Fruit fly (Drosophila melanogaster) whole organism, adult: ENCODE measurements around the gene Pvf2.

ENCODE experiments used
- CG11617 ChIP-seq: fragments of 200-800 bp; sonication (Bioruptor generic); optimal IDR thresholded peaks from 2 replicates; lab custom pipeline; 2017; ENCODE audit warnings: mild to moderate bottlenecking, missing biosample characterization, missing genetic modification reagents, missing genetic modification characterization
- CG12768 ChIP-seq: fragments of 200-800 bp; sonication (Bioruptor generic); optimal IDR thresholded peaks from 2 replicates; lab custom pipeline; 2017; ENCODE audit warnings: missing biosample characterization, missing genetic modification characterization, mild to moderate bottlenecking, moderate library complexity, missing genetic modification reagents
- CG14711 ChIP-seq: fragments of 200-800 bp; sonication (Bioruptor generic); optimal IDR thresholded peaks from 2 replicates; lab custom pipeline; 2018; ENCODE audit warnings: missing biosample characterization, mild to moderate bottlenecking, missing genetic modification characterization, moderate library complexity
- CG1620 ChIP-seq: fragments of 200-800 bp; sonication (Bioruptor generic); optimal IDR thresholded peaks from 2 replicates; lab custom pipeline; 2016; ENCODE audit warnings: missing biosample characterization, missing genetic modification characterization
- CG33017 ChIP-seq: fragments of 200-800 bp; sonication (Bioruptor generic); optimal IDR thresholded peaks from 2 replicates; lab custom pipeline; 2018; ENCODE audit warnings: missing biosample characterization, mild to moderate bottlenecking, missing genetic modification characterization, moderate library complexity
- CG5204 ChIP-seq: fragments of 200-800 bp; sonication (Bioruptor generic); optimal IDR thresholded peaks from 2 replicates; lab custom pipeline; 2016; ENCODE audit warnings: missing biosample characterization, missing genetic modification characterization
- CG7045 ChIP-seq: fragments of 200-800 bp; sonication (Bioruptor generic); optimal IDR thresholded peaks from 2 replicates; lab custom pipeline; 2017; ENCODE audit warnings: missing biosample characterization, mild to moderate bottlenecking, missing genetic modification characterization
- CG7101 ChIP-seq: fragments of 200-800 bp; sonication (Bioruptor generic); optimal IDR thresholded peaks from 2 replicates; lab custom pipeline; 2018; ENCODE audit warnings: missing biosample characterization, mild to moderate bottlenecking, missing genetic modification characterization, moderate library complexity
- Clk ChIP-seq: fragments of 200-800 bp; sonication (Bioruptor generic); optimal IDR thresholded peaks from 2 replicates; lab custom pipeline; 2017; ENCODE audit warnings: missing biosample characterization, missing genetic modification characterization
- Crg-1 ChIP-seq: fragments of 200-800 bp; sonication (Bioruptor generic); optimal IDR thresholded peaks from 2 replicates; lab custom pipeline; 2016; ENCODE audit warnings: missing biosample characterization, missing genetic modification characterization
- Hr96 ChIP-seq: fragments of 200-800 bp; sonication (Bioruptor generic); optimal IDR thresholded peaks from 2 replicates; lab custom pipeline; 2016; ENCODE audit warnings: missing biosample characterization, missing genetic modification characterization
- Mnt ChIP-seq: fragments of 200-800 bp; sonication (Bioruptor generic); optimal IDR thresholded peaks from 2 replicates; lab custom pipeline; 2016; ENCODE audit warnings: missing biosample characterization, mild to moderate bottlenecking, missing genetic modification characterization
- bab1 ChIP-seq: fragments of 200-800 bp; sonication (Bioruptor generic); optimal IDR thresholded peaks from 3 replicates; lab custom pipeline; 2019; ENCODE audit warnings: missing biosample characterization, mild to moderate bottlenecking, missing genetic modification characterization, moderate library complexity
- cic ChIP-seq: fragments of 200-800 bp; sonication (Bioruptor generic); optimal IDR thresholded peaks from 2 replicates; lab custom pipeline; 2017; ENCODE audit warnings: missing biosample characterization, mild to moderate bottlenecking, missing genetic modification characterization, moderate library complexity
- cnc ChIP-seq, 2 experiments: fragments of >200 bp; optimal IDR thresholded peaks; 2 replicates each; lab custom pipeline; 2017
- kay ChIP-seq: fragments of 200-800 bp; sonication (Bioruptor generic); peaks from one replicate; lab custom pipeline; 2016; ENCODE audit warnings: missing biosample characterization, missing genetic modification characterization, borderline replicate concordance
- ovo ChIP-seq: fragments of 200-800 bp; sonication (Bioruptor generic); optimal IDR thresholded peaks from 2 replicates; lab custom pipeline; 2016; ENCODE audit warnings: missing biosample characterization, missing genetic modification characterization
- pad ChIP-seq: fragments of 200-800 bp; sonication (Bioruptor generic); optimal IDR thresholded peaks from 3 replicates; lab custom pipeline; 2017; ENCODE audit warnings: missing biosample characterization, missing genetic modification characterization, mild to moderate bottlenecking, moderate library complexity, missing genetic modification reagents
- tj ChIP-seq: fragments of 200-800 bp; sonication (Bioruptor generic); optimal IDR thresholded peaks from 3 replicates; lab custom pipeline; 2017; ENCODE audit warnings: missing biosample characterization, mild to moderate bottlenecking, missing genetic modification characterization, moderate library complexity
- toe ChIP-seq: fragments of 200-800 bp; sonication (Bioruptor generic); optimal IDR thresholded peaks from 2 replicates; lab custom pipeline; 2016; ENCODE audit warnings: missing biosample characterization, missing genetic modification characterization

The Pvf2 gene

DNA sequence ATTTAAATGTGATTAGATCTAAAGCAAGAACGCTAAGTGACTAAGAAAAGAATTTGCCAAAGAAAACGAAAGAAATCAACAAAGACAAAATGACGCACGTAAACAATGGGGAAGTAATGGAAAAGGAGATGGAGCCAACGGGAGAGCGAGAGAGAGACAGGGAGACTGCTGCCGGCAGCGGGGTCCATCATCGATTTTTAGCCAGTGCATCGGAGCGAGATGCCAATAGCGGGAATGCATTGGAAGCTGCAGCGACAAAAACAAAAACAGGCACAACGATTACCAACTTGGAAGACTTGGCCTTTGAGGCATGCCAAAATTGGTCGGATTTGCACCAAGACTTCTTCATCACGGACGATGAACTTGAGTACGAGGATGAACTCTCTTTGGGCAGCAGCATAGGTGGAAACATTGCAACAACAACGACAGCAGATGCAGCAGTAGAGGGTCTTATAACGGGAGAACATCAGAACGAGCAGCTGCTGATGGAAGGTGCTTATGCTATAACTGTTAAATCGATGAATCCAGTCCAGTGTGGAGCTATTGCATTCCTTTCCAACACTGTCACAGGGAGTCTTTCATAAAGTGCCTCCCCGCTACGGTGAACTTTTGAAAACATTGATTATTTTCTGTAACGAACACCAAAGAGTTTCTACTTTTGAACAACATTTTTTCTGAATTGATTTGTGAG lies 33.8 kb downstream of the Pvf2 start:
- no peak for TF ChIP-seq CG5204
- no peak for TF ChIP-seq cnc (optimal IDR thresholded peaks at IDR 0.05; lab: Kevin White, UChicago)
- TF ChIP-seq Crg-1 (GFP tag; lab: Kevin White, UChicago): no peak
- peak; percentile 63 for TF ChIP-seq pad (GFP tag; lab: Kevin White, UChicago)
- TF ChIP-seq CG7045: no peak
- TF ChIP-seq ovo (GFP tag; lab: Kevin White, UChicago): peak; percentile 72
- no peak for TF ChIP-seq cic

DNA sequence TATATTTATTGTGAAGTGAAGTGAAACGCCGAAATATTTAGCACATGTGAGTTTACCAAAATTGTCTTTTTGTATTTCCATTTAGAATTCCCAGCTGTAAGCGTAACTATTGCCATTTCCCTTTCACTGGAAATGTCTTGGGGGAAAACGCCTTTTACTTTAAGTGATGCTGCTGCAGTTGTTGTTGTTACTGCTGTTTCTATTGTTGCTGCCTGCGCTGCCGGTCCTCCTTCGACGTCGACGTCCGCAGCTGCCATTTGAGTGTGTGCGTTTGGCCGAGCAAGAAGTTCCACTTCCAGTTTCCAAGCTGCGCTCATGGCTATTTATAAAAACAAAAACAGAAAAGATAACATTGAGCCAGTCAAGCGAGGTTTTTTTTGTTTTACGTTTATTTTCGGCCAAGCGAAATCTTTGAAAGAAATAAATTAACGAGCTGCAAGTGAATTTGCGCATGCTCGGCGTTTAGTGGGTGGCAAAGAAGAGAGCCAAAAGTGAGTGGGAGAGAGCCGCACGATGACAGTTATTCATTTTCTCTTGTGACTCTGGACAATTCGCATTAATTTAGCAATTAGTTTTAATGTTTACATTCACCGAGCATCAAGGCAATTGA lies 34.6 kb downstream of the Pvf2 start:
- no peak for TF ChIP-seq CG33017 (tag; lab: Kevin White, UChicago)
- TF ChIP-seq ovo (GFP tag; lab: Kevin White, UChicago): no peak
- no peak for TF ChIP-seq tj (GFP tag; lab: Kevin White, UChicago)
- no peak for TF ChIP-seq CG7045
- no peak for TF ChIP-seq cic
- no peak for TF ChIP-seq Hr96 (GFP tag; lab: Kevin White, UChicago)
- no peak for TF ChIP-seq CG14711
- no peak for TF ChIP-seq CG11617 (GFP tag; lab: Kevin White, UChicago)
- TF ChIP-seq cnc (optimal IDR thresholded peaks at IDR 0.05; lab: Kevin White, UChicago): no peak
- TF ChIP-seq kay (GFP tag; lab: Kevin White, UChicago): no peak
- no peak for TF ChIP-seq Clk (GFP tag; lab: Kevin White, UChicago)
- no peak for TF ChIP-seq pad (GFP tag; lab: Kevin White, UChicago)
- TF ChIP-seq CG7101 (tag; lab: Kevin White, UChicago): no peak
- TF ChIP-seq CG12768 (GFP tag; lab: Kevin White, UChicago): no peak
- no peak for TF ChIP-seq CG1620
- TF ChIP-seq bab1: no peak
- no peak for TF ChIP-seq Crg-1 (GFP tag; lab: Kevin White, UChicago)

DNA sequence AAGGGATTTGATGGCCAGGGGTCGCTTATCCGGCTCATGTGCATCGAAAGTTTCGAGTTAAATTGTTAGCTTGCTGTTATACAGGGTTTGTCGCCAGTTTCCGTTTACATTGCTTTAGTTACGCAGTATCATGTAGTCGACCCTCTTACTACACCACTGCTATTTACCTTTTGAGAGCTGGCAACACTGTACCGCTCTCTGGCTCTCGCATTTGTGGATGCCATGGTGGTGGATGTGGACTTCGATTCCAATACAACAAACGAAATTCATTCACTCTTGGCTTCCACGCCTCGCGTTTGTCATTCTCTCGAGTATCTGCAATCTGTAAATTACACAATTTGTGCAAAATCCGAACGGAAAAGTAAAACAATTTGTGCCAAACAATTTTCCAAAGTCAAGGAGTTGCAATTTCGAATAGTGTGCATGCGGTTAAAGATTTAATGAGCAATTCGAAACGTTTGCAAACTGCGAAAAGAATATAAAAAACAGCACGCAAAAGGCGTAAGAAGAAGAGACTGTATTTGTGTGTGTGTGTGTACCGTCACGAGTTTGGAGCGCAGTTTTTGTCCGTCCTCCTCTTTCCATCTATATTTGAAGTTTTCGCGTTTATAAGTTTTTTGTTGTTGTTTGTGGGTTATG lies 35.3 kb downstream of the Pvf2 start:
- TF ChIP-seq Crg-1 (GFP tag; lab: Kevin White, UChicago): no peak
- peak; percentile 97 for TF ChIP-seq cic
- TF ChIP-seq kay (GFP tag; lab: Kevin White, UChicago): peak; percentile 85
- peak; percentile 55 for TF ChIP-seq bab1
- TF ChIP-seq CG1620: no peak
- TF ChIP-seq Hr96 (GFP tag; lab: Kevin White, UChicago): peak; percentile 59
- peak; percentile 73 for TF ChIP-seq Mnt (GFP tag; lab: Kevin White, UChicago)
- peak; percentile 10 for TF ChIP-seq CG7045
- no peak for TF ChIP-seq cnc (optimal IDR thresholded peaks at IDR 0.05; lab: Kevin White, UChicago)
- TF ChIP-seq CG14711: peak; percentile 43
- TF ChIP-seq CG12768 (GFP tag; lab: Kevin White, UChicago): peak; percentile 81
- TF ChIP-seq ovo (GFP tag; lab: Kevin White, UChicago): peak; percentile 21
- TF ChIP-seq CG5204: no peak
- TF ChIP-seq CG11617 (GFP tag; lab: Kevin White, UChicago): peak; percentile 46
- peak; percentile 55 for TF ChIP-seq toe (GFP tag; lab: Kevin White, UChicago)
- TF ChIP-seq CG33017 (tag; lab: Kevin White, UChicago): peak; percentile 58
- peak; percentile 9 for TF ChIP-seq pad (GFP tag; lab: Kevin White, UChicago)
- peak; percentile 55 for TF ChIP-seq tj (GFP tag; lab: Kevin White, UChicago)
- peak; percentile 45 for TF ChIP-seq CG7101 (tag; lab: Kevin White, UChicago)
- TF ChIP-seq Clk (GFP tag; lab: Kevin White, UChicago): no peak

DNA sequence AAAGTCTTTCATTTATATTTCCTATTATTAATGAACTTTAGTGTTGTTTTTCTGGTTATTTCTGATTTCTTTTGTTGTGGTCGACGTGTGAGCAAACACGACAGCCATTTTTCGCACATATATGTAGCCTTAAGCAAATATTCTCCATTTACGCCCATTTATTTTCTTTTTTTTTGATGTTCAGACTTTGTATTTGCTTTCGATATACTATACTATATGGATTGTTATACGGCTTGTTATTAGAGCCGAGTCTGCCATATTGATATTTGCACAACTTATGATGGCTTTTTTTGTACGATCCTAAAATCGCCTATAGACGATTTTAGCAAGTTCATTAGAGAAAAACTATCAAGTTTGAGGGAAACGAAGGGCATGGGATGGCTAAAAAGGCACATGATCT lies 36.7 kb downstream of the Pvf2 start:
- TF ChIP-seq CG7045 (no peak), ovo (GFP tag; lab: Kevin White, UChicago) (peak; percentile 56), CG33017 (tag; lab: Kevin White, UChicago) (no peak), pad (GFP tag; lab: Kevin White, UChicago) (no peak), Hr96 (GFP tag; lab: Kevin White, UChicago) (no peak), Mnt (GFP tag; lab: Kevin White, UChicago) (peak; percentile 18), cic (no peak), CG7101 (tag; lab: Kevin White, UChicago) (peak; percentile 61), CG5204 (peak; percentile 9), Crg-1 (GFP tag; lab: Kevin White, UChicago) (peak; percentile 76), CG11617 (GFP tag; lab: Kevin White, UChicago) (peak; percentile 14), toe (GFP tag; lab: Kevin White, UChicago) (no peak), tj (GFP tag; lab: Kevin White, UChicago) (peak; percentile 1), kay (GFP tag; lab: Kevin White, UChicago) (no peak), cnc (optimal IDR thresholded peaks at IDR 0.05; lab: Kevin White, UChicago) (no peak), CG12768 (GFP tag; lab: Kevin White, UChicago) (no peak), CG14711 (no peak)

DNA sequence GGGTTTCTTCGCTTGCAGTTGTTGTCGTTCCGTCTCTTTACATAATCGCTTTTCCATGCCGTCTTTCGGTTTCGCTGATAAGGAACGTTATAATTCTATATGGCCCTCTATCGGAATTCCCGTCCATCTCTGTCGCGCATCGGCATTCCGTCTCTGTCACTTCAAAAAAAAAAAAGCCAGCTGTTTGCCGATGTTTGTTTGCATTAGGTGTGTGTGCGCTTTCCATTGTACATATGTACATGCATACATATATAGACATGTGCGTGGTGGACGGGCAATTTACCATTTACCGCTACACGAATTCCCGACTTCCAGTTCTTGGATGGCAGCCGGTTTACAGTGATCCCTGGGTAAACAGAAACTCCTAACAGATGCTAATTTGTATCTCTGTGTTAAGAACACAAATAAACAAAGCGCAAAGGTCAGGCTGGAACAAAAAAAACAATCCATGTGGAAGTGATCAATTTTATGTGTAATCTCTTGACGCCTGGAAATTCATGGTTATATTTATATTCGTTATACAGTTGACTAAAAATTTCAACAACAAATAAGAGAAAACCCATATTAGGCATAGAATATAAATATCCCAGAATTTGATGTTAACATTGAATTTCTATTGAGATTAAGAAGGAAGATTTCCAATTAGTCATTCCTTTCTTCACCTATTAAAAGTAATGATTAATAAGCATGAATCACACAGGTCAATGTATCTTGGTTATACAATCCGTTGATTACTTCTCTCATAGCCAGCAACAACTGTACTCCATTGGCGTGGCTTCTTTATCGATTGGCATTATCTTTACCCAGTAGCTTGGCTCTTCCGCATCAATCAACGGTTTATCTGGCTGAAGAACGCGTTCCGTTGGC lies 41.2 kb downstream of the Pvf2 start:
- TF ChIP-seq tj (GFP tag; lab: Kevin White, UChicago) (no peak), Mnt (GFP tag; lab: Kevin White, UChicago) (peak; percentile 26), toe (GFP tag; lab: Kevin White, UChicago) (no peak), CG11617 (GFP tag; lab: Kevin White, UChicago) (no peak), kay (GFP tag; lab: Kevin White, UChicago) (no peak), cic (no peak), pad (GFP tag; lab: Kevin White, UChicago) (no peak), Clk (GFP tag; lab: Kevin White, UChicago) (no peak), CG1620 (no peak), CG14711 (no peak), Crg-1 (GFP tag; lab: Kevin White, UChicago) (no peak), CG7045 (no peak), CG33017 (tag; lab: Kevin White, UChicago) (no peak), ovo (GFP tag; lab: Kevin White, UChicago) (peak; percentile 38)
